Fruit fly (Drosophila melanogaster) whole organism, adult: ENCODE results near the gene CG33288.

Source experiments
- CG12768 ChIP-seq: fragments of 200-800 bp; sonication (Bioruptor generic); optimal IDR thresholded peaks from 2 replicates; lab custom pipeline; 2017; ENCODE audit warnings: missing biosample characterization, missing genetic modification characterization, mild to moderate bottlenecking, moderate library complexity, missing genetic modification reagents
- CG7101 ChIP-seq: fragments of 200-800 bp; sonication (Bioruptor generic); optimal IDR thresholded peaks from 2 replicates; lab custom pipeline; 2018; ENCODE audit warnings: missing biosample characterization, mild to moderate bottlenecking, missing genetic modification characterization, moderate library complexity

CG33288 gene

dm6 chr3L:21482100-21482499 lies 54.5 kb downstream of the CG33288 start:
- TF ChIP-seq CG7101 (tag; lab: Kevin White, UChicago) (no peak), CG12768 (GFP tag; lab: Kevin White, UChicago) (no peak)
